Fruit fly (Drosophila melanogaster): ENCODE data around the gene cindr.

cindr gene

DNA sequence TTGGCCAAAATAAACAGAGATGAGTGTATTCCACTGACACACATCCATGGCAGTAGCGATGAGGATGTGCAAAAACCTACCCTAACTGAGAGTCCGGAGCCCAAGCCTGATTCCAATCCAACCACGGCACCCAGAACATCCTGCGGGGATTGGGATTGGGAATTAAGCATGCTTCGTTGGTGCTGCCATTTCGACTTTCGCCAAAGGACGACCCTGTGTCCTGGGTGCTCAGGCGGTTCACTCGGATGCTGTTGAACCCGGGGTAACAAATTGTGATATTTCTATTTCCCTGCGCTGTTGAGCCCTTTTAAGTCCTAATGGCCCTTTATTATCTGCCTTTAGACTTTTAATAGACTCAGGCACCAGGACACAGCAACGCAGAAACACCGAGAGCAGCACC, 46.8 kb downstream of the cindr start:
- TF ChIP-seq Mnt (GFP tag; optimal IDR thresholded peaks at IDR 0.05) (no peak), Hr96 (GFP tag; optimal IDR thresholded peaks at IDR 0.05) (no peak), cnc (optimal IDR thresholded peaks at IDR 0.05) (no peak), CG11617 (GFP tag; optimal IDR thresholded peaks at IDR 0.05) (no peak), CG14711 (tag; optimal IDR thresholded peaks at IDR 0.05) (no peak), ovo (GFP tag; optimal IDR thresholded peaks at IDR 0.05) (no peak), cic (GFP tag; optimal IDR thresholded peaks at IDR 0.05) (no peak), Crg-1 (GFP tag; optimal IDR thresholded peaks at IDR 0.05) (no peak), CG12768 (GFP tag; optimal IDR thresholded peaks at IDR 0.05) (no peak), CG1620 (GFP tag; optimal IDR thresholded peaks at IDR 0.05) (no peak), tj (GFP tag; optimal IDR thresholded peaks at IDR 0.05) (no peak), CG7045 (GFP tag; optimal IDR thresholded peaks at IDR 0.05) (no peak), Clk (GFP tag; optimal IDR thresholded peaks at IDR 0.05) (no peak)

DNA sequence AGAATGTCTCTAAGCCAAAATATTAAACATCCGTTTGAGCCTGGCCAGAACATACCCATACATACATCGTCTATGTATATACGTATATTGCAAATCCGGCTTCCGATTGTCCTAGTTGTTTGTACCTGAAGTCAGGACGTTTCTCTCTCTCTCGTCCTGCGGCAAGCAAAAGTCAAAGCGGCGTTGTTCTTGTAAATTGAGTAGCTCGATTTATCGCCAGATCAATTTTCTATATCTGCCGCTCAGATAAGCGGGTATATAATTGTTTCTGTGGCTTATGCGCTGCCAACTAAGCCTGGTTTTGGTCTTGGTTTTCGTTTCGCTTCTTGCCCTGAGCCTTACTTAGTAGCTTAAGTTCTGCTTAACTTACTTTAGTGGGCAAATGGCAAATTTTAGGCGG, 48.2 kb downstream of the cindr start:
- TF ChIP-seq cic (GFP tag; optimal IDR thresholded peaks at IDR 0.05) (no peak), ovo (GFP tag; optimal IDR thresholded peaks at IDR 0.05) (no peak)

DNA sequence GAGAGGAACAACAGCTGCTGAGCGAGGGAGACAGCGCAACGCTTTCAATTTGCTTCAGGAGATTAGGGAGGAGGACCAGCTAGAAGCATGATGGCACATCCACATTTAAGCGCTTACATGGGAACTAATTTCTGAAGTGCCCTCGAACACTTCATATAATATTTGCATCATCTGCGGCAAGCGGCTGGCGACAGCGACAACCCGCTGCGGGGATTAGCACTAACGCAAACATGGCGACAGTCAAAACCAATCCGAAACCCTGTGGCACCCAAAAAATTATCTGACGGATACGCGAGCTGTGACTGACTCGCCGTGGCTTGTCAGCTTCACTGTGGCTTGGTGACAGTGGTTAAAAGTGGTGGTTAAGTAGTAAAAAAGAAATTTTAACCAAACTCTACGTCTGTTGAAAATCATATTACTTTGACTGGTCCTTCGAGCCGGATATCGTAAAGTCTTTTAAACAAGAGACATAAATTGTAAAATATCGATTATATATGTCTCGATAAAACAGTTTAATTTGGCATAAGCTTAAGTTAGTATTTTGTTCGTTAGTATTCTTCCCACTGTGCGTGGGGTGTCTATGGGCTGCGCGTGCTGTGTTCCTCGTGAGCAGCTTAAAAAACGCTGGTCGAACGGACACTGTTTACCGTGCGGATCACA, 51.6 kb downstream of the cindr start:
- TF ChIP-seq Crg-1 (GFP tag; optimal IDR thresholded peaks at IDR 0.05) (no peak), Clk (GFP tag; optimal IDR thresholded peaks at IDR 0.05) (no peak), tj (GFP tag; optimal IDR thresholded peaks at IDR 0.05) (no peak), CG7045 (GFP tag; optimal IDR thresholded peaks at IDR 0.05) (no peak), CG5204 (GFP tag; optimal IDR thresholded peaks at IDR 0.05) (no peak), Hr96 (GFP tag; optimal IDR thresholded peaks at IDR 0.05) (no peak), CG7101 (tag; optimal IDR thresholded peaks at IDR 0.05) (no peak), CG33017 (tag; optimal IDR thresholded peaks at IDR 0.05) (no peak), bab1 (GFP tag; optimal IDR thresholded peaks at IDR 0.05) (no peak), CG1620 (GFP tag; optimal IDR thresholded peaks at IDR 0.05) (no peak), ovo (GFP tag; optimal IDR thresholded peaks at IDR 0.05) (no peak), cnc (optimal IDR thresholded peaks at IDR 0.05) (no peak), CG12768 (GFP tag; optimal IDR thresholded peaks at IDR 0.05) (no peak), Mnt (GFP tag; optimal IDR thresholded peaks at IDR 0.05) (no peak), CG14711 (tag; optimal IDR thresholded peaks at IDR 0.05) (no peak), pad (GFP tag; optimal IDR thresholded peaks at IDR 0.05) (no peak), toe (GFP tag; optimal IDR thresholded peaks at IDR 0.05) (no peak)

- TF ChIP-seq bab1 (GFP tag; optimal IDR thresholded peaks at IDR 0.05) (no peak), tj (GFP tag; optimal IDR thresholded peaks at IDR 0.05) (no peak), CG7101 (tag; optimal IDR thresholded peaks at IDR 0.05) (no peak), cic (GFP tag; optimal IDR thresholded peaks at IDR 0.05) (no peak), CG11617 (GFP tag; optimal IDR thresholded peaks at IDR 0.05) (no peak), CG5204 (GFP tag; optimal IDR thresholded peaks at IDR 0.05) (no peak), kay (GFP tag; ENCODE audit: borderline replicate concordance) (no peak)
Observed at dm6 chr3R:30860561-30860928, 52.1 kb downstream of the cindr start.

dm6 chr3R:30862471-30862870, 54.1 kb downstream of the cindr start:
- TF ChIP-seq CG33017 (tag; optimal IDR thresholded peaks at IDR 0.05) (no peak), tj (GFP tag; optimal IDR thresholded peaks at IDR 0.05) (no peak), CG14711 (tag; optimal IDR thresholded peaks at IDR 0.05) (no peak), Crg-1 (GFP tag; optimal IDR thresholded peaks at IDR 0.05) (no peak), bab1 (GFP tag; optimal IDR thresholded peaks at IDR 0.05) (no peak), CG7101 (tag; optimal IDR thresholded peaks at IDR 0.05) (no peak), toe (GFP tag; optimal IDR thresholded peaks at IDR 0.05) (no peak), pad (GFP tag; optimal IDR thresholded peaks at IDR 0.05) (no peak), cnc (optimal IDR thresholded peaks at IDR 0.05) (no peak), ovo (GFP tag; optimal IDR thresholded peaks at IDR 0.05) (no peak)

dm6 chr3R:30863971-30864370, 55.6 kb downstream of the cindr start:
- no peak for TF ChIP-seq CG7101 (tag; optimal IDR thresholded peaks at IDR 0.05)
- no peak for TF ChIP-seq kay (GFP tag; ENCODE audit: borderline replicate concordance)
- no peak for TF ChIP-seq Crg-1 (GFP tag; optimal IDR thresholded peaks at IDR 0.05)
- no peak for TF ChIP-seq Clk (GFP tag; optimal IDR thresholded peaks at IDR 0.05)
- TF ChIP-seq CG5204 (GFP tag; optimal IDR thresholded peaks at IDR 0.05) = no peak
- TF ChIP-seq ovo (GFP tag; optimal IDR thresholded peaks at IDR 0.05) = no peak
- TF ChIP-seq cic (GFP tag; optimal IDR thresholded peaks at IDR 0.05) = no peak
- no peak for TF ChIP-seq pad (GFP tag; optimal IDR thresholded peaks at IDR 0.05)
- TF ChIP-seq CG33017 (tag; optimal IDR thresholded peaks at IDR 0.05) = no peak
- TF ChIP-seq Hr96 (GFP tag; optimal IDR thresholded peaks at IDR 0.05) = no peak
- TF ChIP-seq Mnt (GFP tag; optimal IDR thresholded peaks at IDR 0.05) = no peak
- TF ChIP-seq CG1620 (GFP tag; optimal IDR thresholded peaks at IDR 0.05) = no peak
- TF ChIP-seq cnc (optimal IDR thresholded peaks at IDR 0.05) = no peak

dm6 chr3R:30864465-30864864, 56.0 kb downstream of the cindr start:
- TF ChIP-seq CG12768 (GFP tag; optimal IDR thresholded peaks at IDR 0.05) = no peak
- no peak for TF ChIP-seq toe (GFP tag; optimal IDR thresholded peaks at IDR 0.05)
- TF ChIP-seq CG7101 (tag; optimal IDR thresholded peaks at IDR 0.05) = no peak
- no peak for TF ChIP-seq tj (GFP tag; optimal IDR thresholded peaks at IDR 0.05)
- no peak for TF ChIP-seq cnc (optimal IDR thresholded peaks at IDR 0.05)

All from whole organism, adult.